Worm (Caenorhabditis elegans) whole organism, young adult: ENCODE results near the gene Y69A2AR.47.

ENCODE experiments used
- B0336.3 ChIP-seq: fragments of 200-800 bp; sonication (Bioruptor generic); IDR thresholded peaks from 2 replicates; pipeline ENCODE4 v1.3.6; 2022; ENCODE audit warnings: missing genetic modification characterization, missing compliant biosample characterization
- F10E7.11 ChIP-seq: sonication (generic microtip); optimal IDR thresholded peaks from 2 replicates; lab custom pipeline; 2017; ENCODE audit warnings: mild to moderate bottlenecking, missing genetic modification characterization, moderate library complexity, missing compliant biosample characterization
- F23B12.7 ChIP-seq: sonication (generic microtip); optimal IDR thresholded peaks from 2 replicates; lab custom pipeline; 2017; ENCODE audit warnings: missing genetic modification characterization, mild to moderate bottlenecking, missing compliant biosample characterization, antibody characterized with exemption, moderate library complexity; ENCODE audit not compliant: insufficient read depth
- F49E8.2 ChIP-seq: sonication (generic microtip); optimal IDR thresholded peaks from 3 replicates; lab custom pipeline; 2017; ENCODE audit warnings: missing genetic modification characterization, mild to moderate bottlenecking, missing compliant biosample characterization, antibody characterized with exemption, moderate library complexity; ENCODE audit not compliant: insufficient read depth
- F52B5.7 ChIP-seq: sonication (generic microtip); optimal IDR thresholded peaks from 2 replicates; lab custom pipeline; 2016; ENCODE audit warnings: mild to moderate bottlenecking, missing genetic modification characterization, missing compliant biosample characterization
- F55B11.4 ChIP-seq: sonication (generic microtip); optimal IDR thresholded peaks from 2 replicates; lab custom pipeline; 2016; ENCODE audit warnings: missing compliant biosample characterization, missing genetic modification characterization, borderline replicate concordance; ENCODE audit not compliant: insufficient read depth
- F57A8.1 ChIP-seq: fragments of 200-800 bp; sonication (Bioruptor generic); optimal IDR thresholded peaks from 2 replicates; lab custom pipeline; 2018; ENCODE audit warnings: mild to moderate bottlenecking, missing genetic modification characterization, moderate library complexity, missing compliant biosample characterization
- F57C9.4 ChIP-seq: sonication (generic microtip); optimal IDR thresholded peaks from 2 replicates; lab custom pipeline; 2017; ENCODE audit warnings: mild to moderate bottlenecking, missing genetic modification characterization, missing compliant biosample characterization
- K11D2.4 ChIP-seq: fragments of 200-800 bp; sonication (Bioruptor generic); IDR thresholded peaks from 2 replicates; pipeline ENCODE4 v1.3.6; 2022; ENCODE audit warnings: missing genetic modification reagents, missing genetic modification characterization, missing compliant biosample characterization
- ZK185.1 ChIP-seq: sonication (generic microtip); optimal IDR thresholded peaks from 2 replicates; lab custom pipeline; 2016; ENCODE audit warnings: mild to moderate bottlenecking, missing genetic modification characterization, missing compliant biosample characterization; ENCODE audit not compliant: poor library complexity, severe bottlenecking
- ama-1 ChIP-seq, 3 experiments: fragments of 150-350 bp in 1 of 3; sonication (generic microtip) in 2 of 3; optimal IDR thresholded peaks; 2 replicates each; lab custom pipeline; 2014 to 2018; ENCODE audit warnings: missing biosample characterization in 2 of 3, missing genetic modification characterization in 2 of 3, missing genetic modification reagents in 2 of 3
- aptf-2 ChIP-seq: fragments of 200-800 bp; sonication (Bioruptor generic); conservative IDR thresholded peaks from 2 replicates; pipeline ENCODE4 v1.3.6; 2022; ENCODE audit warnings: missing genetic modification reagents, missing genetic modification characterization, missing compliant biosample characterization
- athp-1 ChIP-seq: sonication (generic microtip); optimal IDR thresholded peaks from 2 replicates; lab custom pipeline; 2017; ENCODE audit warnings: mild to moderate bottlenecking, missing genetic modification characterization, missing compliant biosample characterization
- cebp-1 ChIP-seq, 2 experiments: fragments of 200-800 bp in 1 of 2; sonication (Bioruptor generic) in 1 of 2; sonication (generic microtip) in 1 of 2; IDR thresholded peaks in 1 of 2; optimal IDR thresholded peaks in 1 of 2; 2 replicates each; pipeline versions ENCODE4 v1.3.6 to Lab custom; 2017 to 2022; ENCODE audit warnings: missing compliant biosample characterization in 2 of 2, missing genetic modification characterization in 2 of 2, mild to moderate bottlenecking in 1 of 2, missing genetic modification reagents in 1 of 2, moderate library complexity in 1 of 2
- cebp-2 ChIP-seq: fragments of 200-800 bp; sonication (Bioruptor generic); IDR thresholded peaks from 2 replicates; pipeline ENCODE4 v1.3.6; 2022; ENCODE audit warnings: missing genetic modification characterization, missing compliant biosample characterization
- ceh-100 ChIP-seq: fragments of 200-800 bp; sonication (Bioruptor generic); IDR thresholded peaks from 2 replicates; pipeline ENCODE4 v1.3.6; 2022; ENCODE audit warnings: missing genetic modification reagents, missing genetic modification characterization, missing compliant biosample characterization
- ceh-79 ChIP-seq: sonication (generic microtip); optimal IDR thresholded peaks from 2 replicates; lab custom pipeline; 2017; ENCODE audit warnings: mild to moderate bottlenecking, missing genetic modification characterization, missing compliant biosample characterization
- chd-7 ChIP-seq: sonication (generic microtip); optimal IDR thresholded peaks from 2 replicates; lab custom pipeline; 2016; ENCODE audit warnings: mild to moderate bottlenecking, missing genetic modification characterization, moderate library complexity, missing compliant biosample characterization
- die-1 ChIP-seq: sonication (generic microtip); optimal IDR thresholded peaks from 2 replicates; lab custom pipeline; 2016; ENCODE audit warnings: missing genotype, mild to moderate bottlenecking, missing genetic modification characterization, missing compliant biosample characterization
- dpff-1 ChIP-seq: sonication (generic microtip); optimal IDR thresholded peaks from 2 replicates; lab custom pipeline; 2017; ENCODE audit warnings: mild to moderate bottlenecking, missing genetic modification characterization, missing compliant biosample characterization
- egl-18 ChIP-seq: fragments of 200-800 bp; sonication (Bioruptor generic); IDR thresholded peaks from 2 replicates; pipeline ENCODE4 v1.3.6; 2022; ENCODE audit warnings: missing genetic modification reagents, missing genetic modification characterization, missing compliant biosample characterization
- egrh-3 ChIP-seq: fragments of 200-800 bp; sonication (Bioruptor generic); IDR thresholded peaks from 2 replicates; pipeline ENCODE4 v1.3.6; 2022; ENCODE audit warnings: missing genetic modification reagents, missing genetic modification characterization, missing compliant biosample characterization
- hmg-1.2 ChIP-seq: fragments of 200-800 bp; sonication (Bioruptor generic); IDR thresholded peaks from 2 replicates; pipeline ENCODE4 v1.3.6; 2022; ENCODE audit warnings: missing genetic modification reagents, missing genetic modification characterization, missing compliant biosample characterization
- hmg-20 ChIP-seq: fragments of 200-800 bp; sonication (Bioruptor generic); IDR thresholded peaks from 2 replicates; pipeline ENCODE4 v1.3.6; 2022; ENCODE audit warnings: missing genetic modification reagents, missing genetic modification characterization, missing compliant biosample characterization
- hrde-1 ChIP-seq: sonication (generic microtip); optimal IDR thresholded peaks from 2 replicates; lab custom pipeline; 2016; ENCODE audit warnings: missing genetic modification characterization, mild to moderate bottlenecking, missing compliant biosample characterization, moderate library complexity, missing genotype, missing genetic modification reagents, borderline replicate concordance
- let-526 ChIP-seq: fragments of 200-800 bp; sonication (Bioruptor generic); IDR thresholded peaks from 2 replicates; pipeline ENCODE4 v1.3.6; 2022; ENCODE audit warnings: missing genetic modification reagents, missing genetic modification characterization, missing compliant biosample characterization
- lin-26 ChIP-seq: fragments of 200-800 bp; sonication (Bioruptor generic); IDR thresholded peaks from 2 replicates; pipeline ENCODE4 v1.3.6; 2022; ENCODE audit warnings: missing genetic modification reagents, missing genetic modification characterization, missing compliant biosample characterization
- lin-35 ChIP-seq, 3 experiments: fragments of 150-350 bp in 2 of 3; sonication (generic microtip) in 1 of 3; optimal IDR thresholded peaks; 2 replicates each; lab custom pipeline; 2014 to 2018; ENCODE audit warnings: missing biosample characterization in 3 of 3, missing genetic modification characterization in 3 of 3, missing genetic modification reagents in 3 of 3
- lir-1 ChIP-seq: fragments of 200-800 bp; sonication (Bioruptor generic); conservative IDR thresholded peaks from 2 replicates; pipeline ENCODE4 v1.3.6; 2022; ENCODE audit warnings: missing genetic modification reagents, missing genetic modification characterization, missing compliant biosample characterization
- nhr-27 ChIP-seq: fragments of 200-800 bp; sonication (Bioruptor generic); optimal IDR thresholded peaks from 2 replicates; lab custom pipeline; 2018; ENCODE audit warnings: mild to moderate bottlenecking, missing genetic modification characterization, moderate library complexity, missing compliant biosample characterization
- rcor-1 ChIP-seq: fragments of 200-800 bp; sonication (Bioruptor generic); IDR thresholded peaks from 2 replicates; pipeline ENCODE4 v1.3.6; 2022; ENCODE audit warnings: missing genetic modification reagents, missing genetic modification characterization, missing compliant biosample characterization
- rec-8 ChIP-seq, 2 experiments: sonication (generic microtip); optimal IDR thresholded peaks; 2 replicates each; lab custom pipeline; 2016; ENCODE audit warnings: mild to moderate bottlenecking in 2 of 2, missing genetic modification characterization in 2 of 2, missing genetic modification reagents in 2 of 2, missing genotype in 2 of 2, missing biosample characterization in 1 of 2, missing compliant biosample characterization in 1 of 2, moderate library complexity in 1 of 2
- rpc-1 ChIP-seq, 2 experiments: fragments of 150-350 bp in 1 of 2; sonication (generic microtip) in 1 of 2; optimal IDR thresholded peaks; 2 replicates each; lab custom pipeline; 2014 to 2018; ENCODE audit warnings: missing biosample characterization in 1 of 2, missing genetic modification characterization in 1 of 2, missing genetic modification reagents in 1 of 2, missing genotype in 1 of 2
- sdz-38 ChIP-seq: sonication (generic microtip); optimal IDR thresholded peaks from 2 replicates; lab custom pipeline; 2016; ENCODE audit warnings: missing genotype, missing genetic modification characterization, missing compliant biosample characterization
- sea-2 ChIP-seq: fragments of 200-800 bp; sonication (Bioruptor generic); IDR thresholded peaks from 2 replicates; pipeline ENCODE4 v1.3.6; 2022; ENCODE audit warnings: missing genetic modification characterization, missing compliant biosample characterization
- somi-1 ChIP-seq: fragments of 200-800 bp; sonication (Bioruptor generic); optimal IDR thresholded peaks from 2 replicates; lab custom pipeline; 2018; ENCODE audit warnings: mild to moderate bottlenecking, missing genetic modification characterization, missing compliant biosample characterization
- sptf-2 ChIP-seq: fragments of 200-800 bp; sonication (Bioruptor generic); optimal IDR thresholded peaks from 2 replicates; lab custom pipeline; 2018; ENCODE audit warnings: mild to moderate bottlenecking, missing genetic modification characterization, missing compliant biosample characterization
- zim-3 ChIP-seq: sonication (generic microtip); optimal IDR thresholded peaks from 2 replicates; lab custom pipeline; 2017; ENCODE audit warnings: mild to moderate bottlenecking, missing genetic modification characterization, moderate library complexity, missing compliant biosample characterization
- ztf-6 ChIP-seq: fragments of 200-800 bp; sonication (Bioruptor generic); IDR thresholded peaks from 2 replicates; pipeline ENCODE4 v1.3.6; 2022; ENCODE audit warnings: missing genetic modification reagents, missing genetic modification characterization, missing compliant biosample characterization

The Y69A2AR.47 gene

ce11 chrIV:2597417-2597816 is at the start of gene Y69A2AR.47:
TSS of gene Y69A2AR.47 (plus strand) at chrIV:2597717.
- no peak for TF ChIP-seq B0336.3 (GFP tag; lab: Robert Waterston, UW)
- no peak for TF ChIP-seq rpc-1 (optimal IDR thresholded peaks at IDR 0.05; lab: Kevin White, UChicago)
- TF ChIP-seq rpc-1 (tag; optimal IDR thresholded peaks at IDR 0.05; lab: Kevin White, UChicago): no peak
- TF ChIP-seq, all 124 proteins: peak for 0

ce11 chrIV:2548766-2549165 is 48.8 kb upstream of the Y69A2AR.47 start:
- TF ChIP-seq rcor-1 (GFP tag; lab: Robert Waterston, UW): no peak
- TF ChIP-seq athp-1 (tag; lab: Kevin White, UChicago): no peak
- TF ChIP-seq ceh-100: no peak
- no peak for TF ChIP-seq lin-26 (GFP tag; lab: Robert Waterston, UW)
- no peak for TF ChIP-seq zim-3 (tag; lab: Kevin White, UChicago)
- TF ChIP-seq F52B5.7: no peak
- no peak for TF ChIP-seq sdz-38 (tag; lab: Kevin White, UChicago)
- TF ChIP-seq egl-18: no peak
- TF ChIP-seq K11D2.4 (GFP tag; lab: Robert Waterston, UW): no peak
- no peak for TF ChIP-seq F55B11.4 (tag; lab: Kevin White, UChicago)
- no peak for TF ChIP-seq ztf-6 (GFP tag; lab: Robert Waterston, UW)
- TF ChIP-seq cebp-1 (GFP tag; IDR thresholded peaks at IDR 0.05; lab: Robert Waterston, UW): no peak
- no peak for TF ChIP-seq cebp-1 (tag; optimal IDR thresholded peaks at IDR 0.05; lab: Kevin White, UChicago)
- TF ChIP-seq nhr-27 (tag; lab: Kevin White, UChicago): no peak
- TF ChIP-seq aptf-2 (GFP tag; lab: Robert Waterston, UW): no peak
- TF ChIP-seq ZK185.1 (tag; lab: Kevin White, UChicago): no peak

- TF ChIP-seq egrh-3 (GFP tag; lab: Robert Waterston, UW): no peak
- no peak for TF ChIP-seq zim-3 (tag; lab: Kevin White, UChicago)
- no peak for TF ChIP-seq rec-8 (tag; optimal IDR thresholded peaks at IDR 0.05; lab: Kevin White, UChicago)
- TF ChIP-seq hrde-1: no peak
- TF ChIP-seq F10E7.11 (tag; lab: Kevin White, UChicago): no peak
- no peak for TF ChIP-seq ceh-79 (tag; lab: Kevin White, UChicago)
- TF ChIP-seq cebp-2 (GFP tag; lab: Robert Waterston, UW): no peak
- no peak for TF ChIP-seq let-526
- no peak for TF ChIP-seq F49E8.2 (tag; lab: Kevin White, UChicago)
- no peak for TF ChIP-seq ama-1 (optimal IDR thresholded peaks at IDR 0.05; lab: Kevin White, UChicago)
- TF ChIP-seq ama-1 (GFP tag; optimal IDR thresholded peaks at IDR 0.05; lab: Kevin White, UChicago): no peak
- no peak for TF ChIP-seq hmg-20 (GFP tag; lab: Robert Waterston, UW)
- no peak for TF ChIP-seq die-1 (tag; lab: Kevin White, UChicago)
- TF ChIP-seq somi-1 (GFP tag; lab: Kevin White, UChicago): no peak
- TF ChIP-seq sptf-2 (GFP tag; lab: Kevin White, UChicago): no peak
- no peak for TF ChIP-seq hmg-1.2 (GFP tag; lab: Robert Waterston, UW)
Observed at ce11 chrIV:2549542-2549941, 48.0 kb upstream of the Y69A2AR.47 start.

ce11 chrIV:2551418-2551817 is 46.1 kb upstream of the Y69A2AR.47 start, which contains the start of gene Y69A2AR.23:
TSS of gene Y69A2AR.23 (minus strand) at chrIV:2551684.
- TF ChIP-seq lin-35 (GFP tag; optimal IDR thresholded peaks at IDR 0.05; lab: Kevin White, UChicago) (no peak), chd-7 (tag; lab: Kevin White, UChicago) (no peak), ceh-100 (no peak), F57C9.4 (no peak), F57A8.1 (GFP tag; lab: Kevin White, UChicago) (no peak), lin-26 (GFP tag; lab: Robert Waterston, UW) (no peak), lir-1 (no peak), K11D2.4 (GFP tag; lab: Robert Waterston, UW) (no peak), sea-2 (GFP tag; lab: Robert Waterston, UW) (no peak), somi-1 (GFP tag; lab: Kevin White, UChicago) (no peak), F23B12.7 (tag; lab: Kevin White, UChicago) (no peak), dpff-1 (tag; lab: Kevin White, UChicago) (no peak)
